Worm (Caenorhabditis elegans) whole organism, mixed stage, embryonic: ENCODE measurements around the gene ifd-1.

Source experiments
- ces-1 ChIP-seq: fragments of 150-350 bp; optimal IDR thresholded peaks from 2 replicates; lab custom pipeline; 2014; ENCODE audit warnings: missing biosample characterization, missing genetic modification reagents, missing genetic modification characterization
- elt-1 ChIP-seq: sonication (generic microtip); optimal IDR thresholded peaks from 2 replicates; lab custom pipeline; 2017; ENCODE audit warnings: missing genetic modification characterization, mild to moderate bottlenecking, missing compliant biosample characterization, antibody characterized with exemption, moderate library complexity, borderline replicate concordance; ENCODE audit not compliant: insufficient read depth
- nhr-12 ChIP-seq: fragments of 150-350 bp; optimal IDR thresholded peaks from 2 replicates; lab custom pipeline; 2014; ENCODE audit warnings: missing biosample characterization, missing genetic modification characterization

- TF ChIP-seq ces-1 (GFP tag; lab: Kevin White, UChicago), result no peak
- no peak for TF ChIP-seq elt-1 (tag; lab: Kevin White, UChicago)
- TF ChIP-seq nhr-12 (tag; lab: Kevin White, UChicago), result no peak
Observed at ce11 chrX:8835405-8835804, 11.2 kb upstream of the ifd-1 start, which contains the start of gene sec-15.
